Worm (Caenorhabditis elegans): Measurements from ENCODE around the gene F53F1.4.

The F53F1.4 gene

DNA sequence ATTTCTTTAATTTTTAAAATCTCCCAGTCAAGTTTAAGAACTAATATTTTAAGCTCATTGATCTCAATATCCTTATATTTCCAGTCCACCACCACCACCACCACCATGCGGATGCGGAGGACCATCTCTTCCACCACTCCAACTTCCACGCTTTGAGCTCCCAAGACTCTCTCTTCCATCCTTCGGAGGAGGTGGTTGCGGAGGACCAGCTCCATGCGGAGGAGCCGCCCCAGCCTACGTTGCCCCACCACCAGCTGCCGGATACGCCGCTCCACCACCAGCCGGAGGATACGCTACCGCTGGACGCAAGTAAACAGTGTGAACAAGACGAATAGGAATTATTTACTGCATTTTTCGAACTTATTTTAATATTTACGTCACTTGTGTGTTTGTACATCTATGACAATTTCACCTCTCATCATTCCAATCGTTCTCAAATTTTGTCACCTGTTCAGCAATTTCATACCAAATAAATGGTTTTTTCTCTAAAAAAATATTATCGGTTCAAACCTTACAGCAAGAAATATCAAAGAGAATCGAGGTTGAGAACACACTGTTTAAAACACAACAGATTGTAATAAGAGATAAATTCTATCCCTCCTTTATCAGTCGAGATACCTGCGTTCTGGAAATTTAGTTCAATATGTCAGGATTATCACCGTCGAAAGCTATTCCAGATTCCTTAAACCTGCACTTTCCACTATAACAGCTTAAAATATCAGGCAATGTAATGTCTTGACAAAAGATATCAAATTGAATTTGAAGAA is 531 bp downstream of the F53F1.4 start:
- no peak for TF ChIP-seq nhr-237 (tag; optimal IDR thresholded peaks at IDR 0.05)
- no peak for TF ChIP-seq nhr-6 (tag; optimal IDR thresholded peaks at IDR 0.05)
- no peak for TF ChIP-seq nhr-129 (tag; optimal IDR thresholded peaks at IDR 0.05)
- peak; percentile 65 for TF ChIP-seq blmp-1 (tag; optimal IDR thresholded peaks at IDR 0.05; ENCODE audit: insufficient read depth)
- no peak for TF ChIP-seq nhr-11 (tag; optimal IDR thresholded peaks at IDR 0.05)
- TF ChIP-seq ceh-16 (tag; optimal IDR thresholded peaks at IDR 0.05) = no peak
- TF ChIP-seq elt-3 (tag; optimal IDR thresholded peaks at IDR 0.05) = peak; percentile 68
- peak; percentile 67 for TF ChIP-seq ama-1 (optimal IDR thresholded peaks at IDR 0.05)
- TF ChIP-seq mdl-1 (tag; optimal IDR thresholded peaks at IDR 0.05) = no peak

DNA sequence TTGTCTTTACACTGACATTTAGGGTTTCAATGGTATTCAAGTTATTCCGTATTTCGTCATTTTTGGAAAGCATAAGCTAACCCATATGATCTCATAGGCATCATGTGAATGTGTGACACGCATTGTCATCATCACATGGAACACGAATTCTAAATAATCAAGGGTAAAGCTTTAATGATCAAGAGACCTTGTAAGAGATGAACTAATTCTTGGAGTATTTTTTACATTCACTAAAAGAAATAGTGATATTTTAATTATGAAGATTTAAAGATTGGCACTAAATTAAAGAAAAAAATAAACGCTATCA is 1.1 kb downstream of the F53F1.4 start:
- TF ChIP-seq lin-13 (GFP tag; optimal IDR thresholded peaks at IDR 0.05) (no peak), aly-2 (tag; optimal IDR thresholded peaks at IDR 0.05) (no peak), nhr-25 (tag; optimal IDR thresholded peaks at IDR 0.05) (peak; percentile 78), nhr-21 (tag; optimal IDR thresholded peaks at IDR 0.05) (peak; percentile 1)

- TF ChIP-seq blmp-1 (tag; optimal IDR thresholded peaks at IDR 0.05; ENCODE audit: insufficient read depth) = peak; percentile 3
- no peak for TF ChIP-seq aly-2 (tag; optimal IDR thresholded peaks at IDR 0.05)
- no peak for TF ChIP-seq nhr-25 (tag; optimal IDR thresholded peaks at IDR 0.05)
- peak; percentile 47 for TF ChIP-seq nhr-21 (tag; optimal IDR thresholded peaks at IDR 0.05)
- no peak for TF ChIP-seq nhr-11 (tag; optimal IDR thresholded peaks at IDR 0.05)
- no peak for TF ChIP-seq sma-3 (GFP tag; optimal IDR thresholded peaks at IDR 0.05)
- TF ChIP-seq zag-1 (tag; optimal IDR thresholded peaks at IDR 0.05) = no peak
- TF ChIP-seq peb-1 (tag; optimal IDR thresholded peaks at IDR 0.05) = peak; percentile 38
- TF ChIP-seq lsy-2 (tag; optimal IDR thresholded peaks at IDR 0.05) = no peak
- TF ChIP-seq mbf-1 (tag; optimal IDR thresholded peaks at IDR 0.05) = no peak
- TF ChIP-seq mdl-1 (tag; optimal IDR thresholded peaks at IDR 0.05) = no peak
- TF ChIP-seq skn-1 (tag; optimal IDR thresholded peaks at IDR 0.05) = no peak
- no peak for TF ChIP-seq ztf-1 (GFP tag; conservative IDR thresholded peaks at IDR 0.05)
- TF ChIP-seq ama-1 (optimal IDR thresholded peaks at IDR 0.05) = no peak
These were observed 2.4 kb downstream of the F53F1.4 start for ce11 chrV:13413301-13413700.

ce11 chrV:13414585-13414984 is 3.7 kb downstream of the F53F1.4 start, which contains the start of gene cut-2:
cut-2 (plus strand) TSS chrV:13414949.
- TF ChIP-seq lin-11 (tag; optimal IDR thresholded peaks at IDR 0.05) (no peak), nhr-129 (tag; optimal IDR thresholded peaks at IDR 0.05) (no peak), crh-2 (tag; optimal IDR thresholded peaks at IDR 0.05) (no peak), mab-5 (tag; optimal IDR thresholded peaks at IDR 0.05) (no peak), peb-1 (tag; optimal IDR thresholded peaks at IDR 0.05) (peak; percentile 24), ama-1 (optimal IDR thresholded peaks at IDR 0.05) (no peak)

ce11 chrV:13415462-13415861 is 4.6 kb downstream of the F53F1.4 start:
- TF ChIP-seq mab-5 (tag; optimal IDR thresholded peaks at IDR 0.05) (no peak), sma-9 (GFP tag; optimal IDR thresholded peaks at IDR 0.05) (no peak), sma-9 (tag; optimal IDR thresholded peaks at IDR 0.05) (no peak), elt-1 (tag; optimal IDR thresholded peaks at IDR 0.05) (no peak), ama-1 (optimal IDR thresholded peaks at IDR 0.05) (no peak), unc-55 (GFP tag; optimal IDR thresholded peaks at IDR 0.05) (no peak), F13H6.1 (tag; optimal IDR thresholded peaks at IDR 0.05) (no peak), ztf-1 (GFP tag; conservative IDR thresholded peaks at IDR 0.05) (no peak), nhr-23 (tag; optimal IDR thresholded peaks at IDR 0.05) (no peak), sma-3 (GFP tag; optimal IDR thresholded peaks at IDR 0.05) (no peak), nhr-77 (tag; optimal IDR thresholded peaks at IDR 0.05) (no peak), Y55F3AM.14 (GFP tag; optimal IDR thresholded peaks at IDR 0.05) (no peak), skn-1 (tag; optimal IDR thresholded peaks at IDR 0.05) (no peak), snpc-4 (tag; optimal IDR thresholded peaks at IDR 0.05) (no peak), fos-1 (tag; optimal IDR thresholded peaks at IDR 0.05) (no peak), crh-2 (tag; optimal IDR thresholded peaks at IDR 0.05) (no peak)
